Fruit fly (Drosophila melanogaster): ENCODE results near the gene Mcm3.

Gene Mcm3

dm6 chrX:5286513-5286912 is 37.1 kb upstream of the Mcm3 start (continued):
- TF ChIP-seq Pdp1 (GFP tag; optimal IDR thresholded peaks at IDR 0.05) (no peak), CG32532 (GFP tag; IDR thresholded peaks at IDR 0.05) (no peak), gt (GFP tag; IDR thresholded peaks at IDR 0.05) (no peak), tna (GFP tag; IDR thresholded peaks at IDR 0.05; ENCODE audit: partially characterized antibody) (no peak), CG12299 (tag; optimal IDR thresholded peaks at IDR 0.05) (no peak), Hr51 (GFP tag; optimal IDR thresholded peaks at IDR 0.05) (no peak), zfh2 (GFP tag; optimal IDR thresholded peaks at IDR 0.05) (no peak), luna (GFP tag; optimal IDR thresholded peaks at IDR 0.05) (no peak), Mrtf (GFP tag; IDR thresholded peaks at IDR 0.05) (no peak), CG15073 (GFP tag; optimal IDR thresholded peaks at IDR 0.05) (no peak), jing (GFP tag; optimal IDR thresholded peaks at IDR 0.05) (no peak), CG4360 (GFP tag; IDR thresholded peaks at IDR 0.05) (no peak), sisA (GFP tag; IDR thresholded peaks at IDR 0.05) (peak; percentile 25; the same call in 1 of the 2 replicates), Ssrp (tag; optimal IDR thresholded peaks at IDR 0.05) (no peak), pan (optimal IDR thresholded peaks at IDR 0.05) (no peak), pan (GFP tag; optimal IDR thresholded peaks at IDR 0.05 in 1 of 2, IDR thresholded peaks at IDR 0.05 in 1 of 2) (peak in 1 of 2 experiments; percentile 18), lmd (GFP tag; IDR thresholded peaks at IDR 0.05) (0 out of 2 replicates have a peak, but pooled peaks have one; percentile 16), gcm (GFP tag; optimal IDR thresholded peaks at IDR 0.05) (no peak), CG1024 (GFP tag; IDR thresholded peaks at IDR 0.05) (no peak), sug (tag; optimal IDR thresholded peaks at IDR 0.05) (no peak), fru (optimal IDR thresholded peaks at IDR 0.05) (no peak), Lim3 (GFP tag; IDR thresholded peaks at IDR 0.05) (no peak), CG11695 (GFP tag; IDR thresholded peaks at IDR 0.05) (peak; percentile 49; the same call in 1 of the 3 replicates), Hr78 (GFP tag; optimal IDR thresholded peaks at IDR 0.05) (no peak), Max (GFP tag; optimal IDR thresholded peaks at IDR 0.05) (no peak), CHES-1-like (GFP tag; optimal IDR thresholded peaks at IDR 0.05) (no peak), CG15269 (tag; optimal IDR thresholded peaks at IDR 0.05) (peak; percentile 8), CG9817 (tag; optimal IDR thresholded peaks at IDR 0.05) (no peak), eyg (GFP tag; optimal IDR thresholded peaks at IDR 0.05) (no peak), CG18599 (GFP tag; optimal IDR thresholded peaks at IDR 0.05) (peak; percentile 14), ranshi (GFP tag; IDR thresholded peaks at IDR 0.05) (peak; percentile 30; the same call in 1 of the 2 replicates), dysf (GFP tag; IDR thresholded peaks at IDR 0.05) (peak; percentile 40; the same call in 1 of the 3 replicates), CG5245 (GFP tag; optimal IDR thresholded peaks at IDR 0.05) (peak; percentile 3), twi (tag; optimal IDR thresholded peaks at IDR 0.05) (no peak), CG14667 (GFP tag; IDR thresholded peaks at IDR 0.05) (no peak), PHDP (tag; optimal IDR thresholded peaks at IDR 0.05) (no peak), chn (GFP tag; optimal IDR thresholded peaks at IDR 0.05) (no peak), Doc3 (GFP tag; IDR thresholded peaks at IDR 0.05; ENCODE audit: partially characterized antibody) (no peak), CG12391 (tag; optimal IDR thresholded peaks at IDR 0.05) (no peak), lab (GFP tag; optimal IDR thresholded peaks at IDR 0.05) (no peak), Dip3 (GFP tag; optimal IDR thresholded peaks at IDR 0.05) (no peak), zen2 (GFP tag; IDR thresholded peaks at IDR 0.05; ENCODE audit: partially characterized antibody) (no peak), grau (tag; optimal IDR thresholded peaks at IDR 0.05) (peak; percentile 15), Sry-δ (GFP tag; optimal IDR thresholded peaks at IDR 0.05) (no peak), Sox100B (GFP tag; optimal IDR thresholded peaks at IDR 0.05) (peak; percentile 14), Fer1 (GFP tag; optimal IDR thresholded peaks at IDR 0.05) (peak; percentile 31), CG15601 (tag; optimal IDR thresholded peaks at IDR 0.05) (no peak)
